Fruit fly (Drosophila melanogaster): ENCODE data around the gene mthl15.

Gene mthl15

DNA sequence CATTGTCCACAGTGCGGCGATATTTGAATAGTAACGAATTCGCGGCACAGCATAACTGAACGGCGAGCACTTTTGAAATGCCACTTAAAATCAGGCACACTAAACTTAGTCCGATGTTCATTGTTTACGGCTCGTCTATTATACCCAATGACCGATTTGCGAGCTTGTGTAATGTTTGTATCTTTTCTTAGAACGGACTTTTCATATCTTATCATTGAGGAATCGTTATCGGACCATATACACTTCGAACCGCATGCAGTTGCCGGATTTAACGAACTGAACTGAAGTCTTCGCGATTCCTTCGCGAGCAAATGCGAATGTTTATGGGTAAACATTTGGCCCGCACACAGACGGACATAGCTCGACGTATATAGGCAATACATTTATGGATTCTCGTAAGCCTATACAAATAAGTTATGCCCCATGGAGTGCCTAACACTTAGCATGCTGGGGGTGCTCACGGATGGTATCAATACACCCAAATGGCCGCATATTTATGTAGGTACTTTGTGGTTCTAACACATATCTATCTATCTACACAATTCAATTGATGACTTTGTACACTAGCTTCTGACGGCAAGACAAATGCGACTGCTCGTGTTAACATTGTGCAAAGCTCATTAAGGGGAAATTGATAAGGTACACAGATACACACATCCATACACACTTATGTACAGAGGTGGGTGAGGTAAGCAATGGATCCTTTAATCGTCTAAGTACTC lies at the start of gene mthl15:
TSS of gene mthl15 (minus strand) at position 593 of the 722 bp plus-strand sequence.
- TF ChIP-seq vri (GFP tag; optimal IDR thresholded peaks at IDR 0.05) (peak; percentile 34), fkh (GFP tag; optimal IDR thresholded peaks at IDR 0.05) (peak; percentile 90), CG4318 (GFP tag; optimal IDR thresholded peaks at IDR 0.05) (no peak)

DNA sequence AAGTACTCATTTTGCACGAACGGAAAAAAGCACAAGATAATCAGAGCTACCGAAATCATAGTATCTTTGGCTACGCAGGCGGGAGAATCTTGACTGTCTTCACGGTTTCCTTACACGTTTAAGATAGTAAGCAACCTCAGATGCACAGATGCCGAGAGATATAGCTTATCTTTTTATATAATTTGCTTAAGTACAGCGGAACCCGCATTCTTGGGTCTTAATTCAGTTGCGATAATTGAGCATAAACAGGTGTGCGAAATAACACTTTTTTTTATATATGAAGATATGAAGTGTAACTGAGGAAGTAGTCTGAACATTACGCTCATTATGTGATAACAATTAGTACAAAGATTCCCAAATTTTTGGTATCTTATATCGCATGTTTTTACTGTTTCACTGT lies 42.7 kb upstream of the mthl15 start, which contains the start of gene CG34043:
TSS of gene CG34043 (minus strand) at position 101 of the 400 bp plus-strand sequence.
- TF ChIP-seq Hr38 (GFP tag; optimal IDR thresholded peaks at IDR 0.05) = no peak
- TF ChIP-seq Sox102F (GFP tag; optimal IDR thresholded peaks at IDR 0.05) = no peak
- no peak for TF ChIP-seq achi (GFP tag; optimal IDR thresholded peaks at IDR 0.05)
- TF ChIP-seq dsx (GFP tag; optimal IDR thresholded peaks at IDR 0.05; ENCODE audit: poor library complexity, severe bottlenecking) = no peak
- no peak for TF ChIP-seq CG6792 (GFP tag; optimal IDR thresholded peaks at IDR 0.05)
- TF ChIP-seq Sox14 (GFP tag; optimal IDR thresholded peaks at IDR 0.05) = no peak
- no peak for TF ChIP-seq CG10669 (GFP tag; optimal IDR thresholded peaks at IDR 0.05)
- no peak for TF ChIP-seq CG16779 (tag; optimal IDR thresholded peaks at IDR 0.05)
- TF ChIP-seq fd85E (GFP tag; optimal IDR thresholded peaks at IDR 0.05) = no peak
- no peak for TF ChIP-seq CG3032 (tag; optimal IDR thresholded peaks at IDR 0.05)
- TF ChIP-seq CG11762 (GFP tag; optimal IDR thresholded peaks at IDR 0.05; ENCODE audit: insufficient read depth) = no peak
- TF ChIP-seq CG6276 (GFP tag; optimal IDR thresholded peaks at IDR 0.05) = no peak
- no peak for TF ChIP-seq cyc (GFP tag; optimal IDR thresholded peaks at IDR 0.05)
- no peak for TF ChIP-seq Gug (GFP tag; IDR thresholded peaks at IDR 0.05)
- TF ChIP-seq Met (GFP tag; optimal IDR thresholded peaks at IDR 0.05) = no peak
- no peak for TF ChIP-seq CG31627 (GFP tag; optimal IDR thresholded peaks at IDR 0.05)
- no peak for TF ChIP-seq Smox (GFP tag; optimal IDR thresholded peaks at IDR 0.05)
- TF ChIP-seq Ets21C (GFP tag; optimal IDR thresholded peaks at IDR 0.05) = no peak
- TF ChIP-seq Ets96B (tag; optimal IDR thresholded peaks at IDR 0.05) = no peak

dm6 chr2L:10278658-10279057 lies 40.5 kb upstream of the mthl15 start, which contains the start of gene Utx:
Gene Utx, minus strand, starts transcription at chr2L:10278811.
- TF ChIP-seq lz (GFP tag; optimal IDR thresholded peaks at IDR 0.05) (peak; percentile 12), CG7368 (GFP tag; optimal IDR thresholded peaks at IDR 0.05) (no peak), CG6276 (GFP tag; optimal IDR thresholded peaks at IDR 0.05) (no peak), svp (GFP tag) (no peak), Eip93F (GFP tag; optimal IDR thresholded peaks at IDR 0.05) (peak; percentile 1), vri (GFP tag; optimal IDR thresholded peaks at IDR 0.05) (no peak), CG31627 (GFP tag; optimal IDR thresholded peaks at IDR 0.05) (peak; percentile 0), CG11902 (GFP tag; optimal IDR thresholded peaks at IDR 0.05) (no peak), Smox (GFP tag; optimal IDR thresholded peaks at IDR 0.05) (no peak), Eip78C (GFP tag) (no peak), acj6 (GFP tag; optimal IDR thresholded peaks at IDR 0.05) (no peak), esn (GFP tag; optimal IDR thresholded peaks at IDR 0.05) (peak; percentile 14), dac (GFP tag; optimal IDR thresholded peaks at IDR 0.05) (no peak), topi (GFP tag; optimal IDR thresholded peaks at IDR 0.05) (no peak), CG9139 (GFP tag; optimal IDR thresholded peaks at IDR 0.05) (no peak), CG8632 (GFP tag; optimal IDR thresholded peaks at IDR 0.05) (no peak), Ets96B (tag; optimal IDR thresholded peaks at IDR 0.05) (no peak), Hr39 (GFP tag; optimal IDR thresholded peaks at IDR 0.05) (no peak), CG15336 (GFP tag; IDR thresholded peaks at IDR 0.05) (no peak), Met (GFP tag; optimal IDR thresholded peaks at IDR 0.05) (no peak), net (GFP tag; optimal IDR thresholded peaks at IDR 0.05) (no peak), dsx (GFP tag; optimal IDR thresholded peaks at IDR 0.05; ENCODE audit: poor library complexity, severe bottlenecking) (no peak), spab (GFP tag; optimal IDR thresholded peaks at IDR 0.05) (no peak), ss (GFP tag; optimal IDR thresholded peaks at IDR 0.05) (no peak), fd59A (GFP tag; optimal IDR thresholded peaks at IDR 0.05) (no peak), CG6163 (GFP tag; IDR thresholded peaks at IDR 0.05) (no peak), Lpt (GFP tag; optimal IDR thresholded peaks at IDR 0.05) (no peak), CG8319 (GFP tag; optimal IDR thresholded peaks at IDR 0.05) (no peak), CG4318 (GFP tag; optimal IDR thresholded peaks at IDR 0.05) (no peak), Sox14 (GFP tag; optimal IDR thresholded peaks at IDR 0.05) (no peak), CG3032 (tag; optimal IDR thresholded peaks at IDR 0.05) (peak; percentile 19), CG6808 (GFP tag; optimal IDR thresholded peaks at IDR 0.05) (no peak), CG6792 (GFP tag; optimal IDR thresholded peaks at IDR 0.05) (no peak), fd85E (GFP tag; optimal IDR thresholded peaks at IDR 0.05) (no peak), CG3919 (GFP tag; optimal IDR thresholded peaks at IDR 0.05) (no peak)

Measured in whole organism, prepupa.